Worm (Caenorhabditis elegans): ENCODE data around the gene nhr-110.

DNA sequence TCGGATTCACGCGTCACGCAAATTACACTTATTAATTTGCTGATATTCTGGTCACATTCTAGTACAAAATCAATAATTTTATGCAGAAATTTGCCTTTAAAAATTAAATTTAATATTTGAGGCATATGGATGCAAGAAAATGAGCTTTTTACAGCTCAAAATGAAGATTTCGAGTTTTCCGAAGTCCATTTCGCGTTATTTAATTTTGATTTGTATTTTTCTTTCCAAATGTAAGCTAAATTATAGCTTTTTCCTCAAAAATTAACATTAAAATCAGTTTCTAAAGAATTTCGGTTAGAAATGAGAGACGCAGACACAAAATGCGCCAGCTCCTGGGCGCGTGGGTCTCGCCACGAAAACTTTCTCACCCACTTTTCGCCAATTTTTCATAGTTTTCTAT is 37.3 kb downstream of the nhr-110 start, which contains the start of gene F16B4.6:
- no peak for TF ChIP-seq him-1 (tag; optimal IDR thresholded peaks at IDR 0.05)
- TF ChIP-seq W03F9.2 (tag; optimal IDR thresholded peaks at IDR 0.05) = no peak
